Fruit fly (Drosophila melanogaster) whole organism, pupa: ENCODE data around the gene squ.

ENCODE experiments used
- CG10348 ChIP-seq: fragments of 200-800 bp; sonication (Bioruptor generic); IDR thresholded peaks from 2 replicates; pipeline ENCODE4 v1.3.6; 2022; ENCODE audit warnings: missing biosample characterization, missing genetic modification characterization
- CG12605 ChIP-seq: fragments of 200-800 bp; sonication (Bioruptor generic); IDR thresholded peaks from 2 replicates; pipeline ENCODE4 v1.3.6; 2022; ENCODE audit warnings: missing biosample characterization, missing genetic modification characterization
- CG13204 ChIP-seq: fragments of 200-800 bp; sonication (Bioruptor generic); optimal IDR thresholded peaks from 2 replicates; lab custom pipeline; 2018; ENCODE audit warnings: missing biosample characterization, mild to moderate bottlenecking, missing genetic modification characterization, moderate library complexity
- CG14655 ChIP-seq: fragments of 200-800 bp; sonication (Bioruptor generic); optimal IDR thresholded peaks from 3 replicates; lab custom pipeline; 2017; ENCODE audit warnings: mild to moderate bottlenecking, missing biosample characterization, missing genetic modification reagents, missing genetic modification characterization
- CG15710 ChIP-seq: fragments of 200-800 bp; sonication (Bioruptor generic); optimal IDR thresholded peaks from 2 replicates; lab custom pipeline; 2018; ENCODE audit warnings: missing biosample characterization, mild to moderate bottlenecking, missing genetic modification characterization, moderate library complexity
- CG17806 ChIP-seq: fragments of 200-800 bp; sonication (Bioruptor generic); optimal IDR thresholded peaks from 2 replicates; lab custom pipeline; 2018; ENCODE audit warnings: missing biosample characterization, mild to moderate bottlenecking, missing genetic modification characterization, moderate library complexity
- CG32121 ChIP-seq: fragments of 200-800 bp; sonication (Bioruptor generic); IDR thresholded peaks from 2 replicates; pipeline ENCODE4 v1.3.6; 2022; ENCODE audit warnings: missing biosample characterization, missing genetic modification characterization
- CG34367 ChIP-seq: fragments of 200-800 bp; sonication (Bioruptor generic); optimal IDR thresholded peaks from 2 replicates; lab custom pipeline; 2018; ENCODE audit warnings: missing biosample characterization, mild to moderate bottlenecking, missing genetic modification characterization
- CG4496 ChIP-seq: fragments of 200-800 bp; sonication (Bioruptor generic); IDR thresholded peaks from 3 replicates; pipeline ENCODE4 v1.3.6; 2022; ENCODE audit warnings: missing biosample characterization, missing genetic modification characterization
- CG8159 ChIP-seq: fragments of 200-800 bp; sonication (Bioruptor generic); optimal IDR thresholded peaks from 3 replicates; lab custom pipeline; 2018; ENCODE audit warnings: missing biosample characterization, mild to moderate bottlenecking, missing genetic modification characterization, moderate library complexity
- CG8301 ChIP-seq: fragments of 200-800 bp; sonication (Bioruptor generic); optimal IDR thresholded peaks from 2 replicates; lab custom pipeline; 2018; ENCODE audit warnings: missing biosample characterization, mild to moderate bottlenecking, missing genetic modification characterization
- CG9948 ChIP-seq: fragments of 200-800 bp; sonication (Bioruptor generic); optimal IDR thresholded peaks from 2 replicates; lab custom pipeline; 2018; ENCODE audit warnings: missing biosample characterization, mild to moderate bottlenecking, missing genetic modification characterization, moderate library complexity
- D1 ChIP-seq: fragments of 200-800 bp; sonication (Bioruptor generic); optimal IDR thresholded peaks from 2 replicates; lab custom pipeline; 2018; ENCODE audit warnings: missing biosample characterization, mild to moderate bottlenecking, missing genetic modification characterization, moderate library complexity
- EcR ChIP-seq: fragments of 200-800 bp; sonication (Bioruptor generic); optimal IDR thresholded peaks from 3 replicates; lab custom pipeline; 2019; ENCODE audit warnings: missing biosample characterization, missing genetic modification characterization, mild to moderate bottlenecking, moderate library complexity, missing genetic modification reagents
- Ets98B ChIP-seq: fragments of 200-800 bp; sonication (Bioruptor generic); IDR thresholded peaks from 2 replicates; pipeline ENCODE4 v1.3.6; 2022; ENCODE audit warnings: missing biosample characterization, missing genetic modification characterization
- Pif1A ChIP-seq: fragments of 200-800 bp; sonication (Bioruptor generic); optimal IDR thresholded peaks from 3 replicates; lab custom pipeline; 2016; ENCODE audit warnings: missing biosample characterization, missing genetic modification characterization
- Pif1B ChIP-seq: fragments of 200-800 bp; sonication (Bioruptor generic); optimal IDR thresholded peaks from 3 replicates; lab custom pipeline; 2016; ENCODE audit warnings: missing biosample characterization, missing genetic modification characterization
- Snoo ChIP-seq: fragments of 200-800 bp; sonication (Bioruptor generic); optimal IDR thresholded peaks from 3 replicates; lab custom pipeline; 2017; ENCODE audit warnings: missing biosample characterization, mild to moderate bottlenecking, missing genetic modification characterization, inconsistent platforms
- fd96Ca ChIP-seq: fragments of 200-800 bp; sonication (Bioruptor generic); IDR thresholded peaks from 3 replicates; pipeline ENCODE4 v1.3.6; 2022; ENCODE audit warnings: missing biosample characterization, missing genetic modification characterization
- gl ChIP-seq: fragments of 200-800 bp; sonication (Bioruptor generic); optimal IDR thresholded peaks from 2 replicates; lab custom pipeline; 2018; ENCODE audit warnings: missing biosample characterization, mild to moderate bottlenecking, missing genetic modification characterization
- rn ChIP-seq: fragments of 200-800 bp; sonication (Bioruptor generic); IDR thresholded peaks from 2 replicates; pipeline ENCODE4 v1.3.6; 2022; ENCODE audit warnings: missing biosample characterization, missing genetic modification characterization

Gene squ

DNA sequence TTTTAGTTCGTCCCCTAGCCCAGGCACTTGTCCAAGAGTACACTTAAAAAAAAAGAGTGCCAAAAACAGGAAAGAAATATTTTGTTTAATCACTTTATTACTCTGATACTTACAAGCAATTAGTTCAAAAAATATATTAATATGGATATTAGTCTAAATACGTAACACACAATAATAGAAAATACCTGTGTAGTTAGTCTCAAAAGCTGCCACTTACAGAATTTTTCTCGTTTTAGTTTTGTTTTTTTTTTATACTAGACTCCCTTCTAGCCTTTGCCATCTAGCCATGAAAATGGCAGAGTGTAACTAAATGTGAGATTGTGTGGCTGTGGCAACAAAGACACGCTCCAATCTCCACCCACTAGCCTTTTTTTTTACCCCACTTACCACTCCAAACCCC, 8.0 kb downstream of the squ start:
- TF ChIP-seq Ets98B (0 out of 2 replicates have a peak, but pooled peaks have one; percentile 8), rn (no peak), CG9948 (tag; lab: Kevin White, UChicago) (peak; percentile 77), CG10348 (GFP tag; lab: Robert Waterston, UW) (no peak), EcR (GFP tag; lab: Kevin White, UChicago) (peak; percentile 25), CG14655 (GFP tag; lab: Kevin White, UChicago) (peak; percentile 77), gl (tag; lab: Kevin White, UChicago) (no peak), CG12605 (GFP tag; lab: Robert Waterston, UW) (peak; percentile 61; the same call in 1 of the 2 replicates), CG17806 (peak; percentile 67), CG13204 (peak; percentile 63), CG15710 (tag; lab: Kevin White, UChicago) (peak; percentile 77), Snoo (tag; lab: Kevin White, UChicago) (no peak), CG4496 (GFP tag; lab: Robert Waterston, UW) (0 out of 3 replicates have a peak, but pooled peaks have one; percentile 35), fd96Ca (GFP tag; lab: Robert Waterston, UW) (no peak), D1 (peak; percentile 42), Pif1A (GFP tag; lab: Kevin White, UChicago) (peak; percentile 78), CG8301 (tag; lab: Kevin White, UChicago) (peak; percentile 62), CG34367 (tag; lab: Kevin White, UChicago) (peak; percentile 77), Pif1B (GFP tag; lab: Kevin White, UChicago) (peak; percentile 46), CG8159 (peak; percentile 76), CG32121 (GFP tag; lab: Robert Waterston, UW) (peak; percentile 46; the same call in 1 of the 2 replicates)

DNA sequence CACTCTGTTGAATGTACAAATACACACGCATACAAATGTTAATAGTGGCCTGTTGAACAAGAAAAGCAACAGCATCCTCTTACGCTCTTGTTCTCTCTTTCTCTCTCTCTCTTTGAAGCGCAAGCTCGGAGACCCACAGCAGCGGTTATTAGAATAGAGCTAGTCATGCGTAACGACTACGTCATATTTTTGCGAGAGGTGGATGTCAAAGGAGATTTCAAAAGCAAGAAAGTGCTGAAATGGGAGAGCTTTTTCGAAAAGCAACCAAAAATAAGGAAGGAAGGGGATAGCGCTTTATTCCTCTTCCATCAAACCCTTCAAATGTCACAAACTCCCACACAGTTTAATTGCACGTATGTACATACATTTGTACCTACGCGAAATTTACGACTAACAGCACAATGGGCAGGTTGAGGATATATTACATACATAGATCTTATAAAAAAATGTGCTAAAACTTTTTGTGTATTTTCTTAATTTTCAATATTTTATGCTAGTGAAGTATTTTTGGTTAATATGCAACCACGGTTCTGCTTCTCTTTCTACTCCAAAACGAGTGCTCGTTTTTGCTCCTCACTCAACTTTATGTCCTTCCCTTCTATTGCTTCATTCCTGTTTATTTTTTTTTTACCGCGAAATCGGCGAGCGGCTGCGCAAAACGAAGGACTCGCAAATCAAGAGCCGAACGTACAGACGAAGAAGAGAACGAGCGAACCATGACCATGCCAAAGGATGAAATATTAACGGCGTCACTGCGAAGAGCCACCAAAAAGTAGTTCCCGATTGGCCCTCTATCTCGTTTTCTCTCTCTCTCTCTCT, 10.2 kb downstream of the squ start:
- TF ChIP-seq CG34367 (tag; lab: Kevin White, UChicago) (peak; percentile 38), rn (no peak), CG12605 (GFP tag; lab: Robert Waterston, UW) (no peak; the same call in 1 of the 2 replicates), Pif1A (GFP tag; lab: Kevin White, UChicago) (peak; percentile 61), CG8159 (peak; percentile 20), CG15710 (tag; lab: Kevin White, UChicago) (peak; percentile 57), Snoo (tag; lab: Kevin White, UChicago) (peak; percentile 34), fd96Ca (GFP tag; lab: Robert Waterston, UW) (0 out of 3 replicates have a peak, but pooled peaks have one; percentile 59), CG8301 (tag; lab: Kevin White, UChicago) (peak; percentile 22), Pif1B (GFP tag; lab: Kevin White, UChicago) (peak; percentile 8), CG4496 (GFP tag; lab: Robert Waterston, UW) (no peak), EcR (GFP tag; lab: Kevin White, UChicago) (no peak), CG14655 (GFP tag; lab: Kevin White, UChicago) (peak; percentile 44), CG9948 (tag; lab: Kevin White, UChicago) (peak; percentile 55), CG17806 (no peak)

dm6 chr2L:16690619-16690908, 10.7 kb downstream of the squ start:
- TF ChIP-seq Snoo (tag; lab: Kevin White, UChicago) = no peak
- TF ChIP-seq Pif1B (GFP tag; lab: Kevin White, UChicago) = no peak
- TF ChIP-seq CG14655 (GFP tag; lab: Kevin White, UChicago) = no peak
- no peak for TF ChIP-seq Pif1A (GFP tag; lab: Kevin White, UChicago)
- TF ChIP-seq D1 = no peak
- no peak for TF ChIP-seq rn
- TF ChIP-seq fd96Ca (GFP tag; lab: Robert Waterston, UW) = no peak
- TF ChIP-seq CG4496 (GFP tag; lab: Robert Waterston, UW) = no peak
- TF ChIP-seq, all 21 proteins: peak for 0

- TF ChIP-seq CG8159 (no peak), fd96Ca (GFP tag; lab: Robert Waterston, UW) (no peak), EcR (GFP tag; lab: Kevin White, UChicago) (no peak), gl (tag; lab: Kevin White, UChicago) (no peak), CG14655 (GFP tag; lab: Kevin White, UChicago) (no peak), CG10348 (GFP tag; lab: Robert Waterston, UW) (no peak), CG34367 (tag; lab: Kevin White, UChicago) (no peak), CG32121 (GFP tag; lab: Robert Waterston, UW) (no peak), Ets98B (no peak), Snoo (tag; lab: Kevin White, UChicago) (no peak), rn (no peak), Pif1B (GFP tag; lab: Kevin White, UChicago) (no peak), CG9948 (tag; lab: Kevin White, UChicago) (no peak), CG15710 (tag; lab: Kevin White, UChicago) (no peak), CG8301 (tag; lab: Kevin White, UChicago) (no peak), CG12605 (GFP tag; lab: Robert Waterston, UW) (no peak), D1 (no peak), CG13204 (no peak), Pif1A (GFP tag; lab: Kevin White, UChicago) (no peak), CG4496 (GFP tag; lab: Robert Waterston, UW) (no peak)
Observed at dm6 chr2L:16703008-16703510, 23.2 kb downstream of the squ start.

- TF ChIP-seq EcR (GFP tag; lab: Kevin White, UChicago) = no peak
- TF ChIP-seq Ets98B = no peak
- no peak for TF ChIP-seq gl (tag; lab: Kevin White, UChicago)
- TF ChIP-seq CG9948 (tag; lab: Kevin White, UChicago) = no peak
- no peak for TF ChIP-seq CG14655 (GFP tag; lab: Kevin White, UChicago)
- peak; percentile 43 for TF ChIP-seq Pif1B (GFP tag; lab: Kevin White, UChicago)
- peak; percentile 50 for TF ChIP-seq CG15710 (tag; lab: Kevin White, UChicago)
- TF ChIP-seq CG17806 = no peak
- no peak for TF ChIP-seq CG4496 (GFP tag; lab: Robert Waterston, UW)
- no peak for TF ChIP-seq rn
- no peak for TF ChIP-seq CG32121 (GFP tag; lab: Robert Waterston, UW)
- TF ChIP-seq CG10348 (GFP tag; lab: Robert Waterston, UW) = no peak
- TF ChIP-seq CG8159 = no peak
- TF ChIP-seq CG8301 (tag; lab: Kevin White, UChicago) = no peak
- no peak for TF ChIP-seq fd96Ca (GFP tag; lab: Robert Waterston, UW)
- no peak for TF ChIP-seq CG13204
- no peak for TF ChIP-seq D1
- TF ChIP-seq CG12605 (GFP tag; lab: Robert Waterston, UW) = no peak
- TF ChIP-seq Pif1A (GFP tag; lab: Kevin White, UChicago) = peak; percentile 60
- peak; percentile 37 for TF ChIP-seq Snoo (tag; lab: Kevin White, UChicago)
- no peak for TF ChIP-seq CG34367 (tag; lab: Kevin White, UChicago)
Observed at dm6 chr2L:16703753-16704152, 23.9 kb downstream of the squ start.
